Fruit fly (Drosophila melanogaster) whole organism, embryonic: ENCODE data around the gene CG9316.

Source experiments
- Ada2b ChIP-seq: fragments of 200-800 bp; sonication (Bioruptor generic); IDR thresholded peaks from 2 replicates; pipeline ENCODE4 v1.3.6; 2022; ENCODE audit warnings: missing biosample characterization, missing genetic modification characterization
- Atf6 ChIP-seq: fragments of 200-800 bp; sonication (Bioruptor generic); IDR thresholded peaks from 2 replicates; pipeline ENCODE4 v1.3.6; 2022; ENCODE audit warnings: missing biosample characterization, missing genetic modification characterization
- Bgb ChIP-seq: fragments of 200-800 bp; sonication (Bioruptor generic); IDR thresholded peaks from 2 replicates; pipeline ENCODE4 v1.3.6; 2022; ENCODE audit warnings: missing biosample characterization, missing genetic modification characterization; ENCODE audit not compliant: partially characterized antibody
- CG10462 ChIP-seq: fragments of 200-800 bp; sonication (Bioruptor generic); optimal IDR thresholded peaks from 2 replicates; lab custom pipeline; 2016; ENCODE audit warnings: missing biosample characterization, missing genetic modification characterization
- CG10565 ChIP-seq: fragments of 200-800 bp; sonication (Bioruptor generic); optimal IDR thresholded peaks from 3 replicates; lab custom pipeline; 2016; ENCODE audit warnings: missing biosample characterization, mild to moderate bottlenecking, missing genetic modification characterization
- CG11093 ChIP-seq: fragments of 200-800 bp; sonication (Bioruptor generic); IDR thresholded peaks from 3 replicates; pipeline ENCODE4 v1.3.6; 2022; ENCODE audit warnings: missing biosample characterization, missing genetic modification characterization
- CG15073 ChIP-seq: fragments of 200-800 bp; sonication (Bioruptor generic); optimal IDR thresholded peaks from 2 replicates; lab custom pipeline; 2016; ENCODE audit warnings: missing biosample characterization, missing genetic modification characterization
- CG15601 ChIP-seq: fragments of 200-800 bp; sonication (Bioruptor generic); optimal IDR thresholded peaks from 3 replicates; lab custom pipeline; 2019; ENCODE audit warnings: missing biosample characterization, mild to moderate bottlenecking, missing genetic modification characterization, moderate library complexity
- CG16813 ChIP-seq: fragments of 200-800 bp; sonication (Bioruptor generic); IDR thresholded peaks from 3 replicates; pipeline ENCODE4 v1.3.6; 2022; ENCODE audit warnings: missing biosample characterization, missing genetic modification characterization; ENCODE audit not compliant: partially characterized antibody
- CG16815 ChIP-seq: fragments of 200-800 bp; sonication (Bioruptor generic); optimal IDR thresholded peaks from 3 replicates; lab custom pipeline; 2017; ENCODE audit warnings: missing biosample characterization, mild to moderate bottlenecking, missing genetic modification characterization
- CG17186 ChIP-seq: fragments of 200-800 bp; sonication (Bioruptor generic); optimal IDR thresholded peaks from 3 replicates; lab custom pipeline; 2017; ENCODE audit warnings: missing biosample characterization, missing genetic modification reagents, missing genetic modification characterization
- CG18262 ChIP-seq: fragments of 200-800 bp; optimal IDR thresholded peaks from 3 replicates; lab custom pipeline; 2019; ENCODE audit warnings: missing biosample characterization, mild to moderate bottlenecking, missing genetic modification characterization, moderate library complexity
- CG3726 ChIP-seq: fragments of 200-800 bp; sonication (Bioruptor generic); IDR thresholded peaks from 3 replicates; pipeline ENCODE4, ENCODE4 v1.3.6; 2022; ENCODE audit warnings: missing biosample characterization, missing genetic modification characterization
- CG4404 ChIP-seq: fragments of 200-800 bp; sonication (Bioruptor generic); IDR thresholded peaks from 2 replicates; pipeline ENCODE4 v1.3.6; 2022; ENCODE audit warnings: missing biosample characterization, missing genetic modification characterization
- CG6791 ChIP-seq: fragments of 200-800 bp; sonication (Bioruptor generic); IDR thresholded peaks from 3 replicates; pipeline ENCODE4 v1.3.6; 2022; ENCODE audit warnings: missing biosample characterization, missing genetic modification characterization; ENCODE audit not compliant: partially characterized antibody
- CG9727 ChIP-seq: fragments of 200-800 bp; sonication (Bioruptor generic); optimal IDR thresholded peaks from 3 replicates; lab custom pipeline; 2017; ENCODE audit warnings: missing biosample characterization, mild to moderate bottlenecking, missing genetic modification characterization
- Camta ChIP-seq: fragments of 200-800 bp; sonication (Bioruptor generic); optimal IDR thresholded peaks from 2 replicates; lab custom pipeline; 2016; ENCODE audit warnings: missing biosample characterization, missing genetic modification characterization
- Dbx ChIP-seq: fragments of 200-800 bp; sonication (Bioruptor generic); IDR thresholded peaks from 3 replicates; pipeline ENCODE4 v1.3.6; 2022; ENCODE audit warnings: missing biosample characterization, missing genetic modification characterization
- Drgx ChIP-seq: fragments of 200-800 bp; sonication (Bioruptor generic); IDR thresholded peaks from 2 replicates; pipeline ENCODE4 v1.3.6; 2022; ENCODE audit warnings: missing biosample characterization, missing genetic modification characterization
- Hey ChIP-seq: fragments of 200-800 bp; sonication (Bioruptor generic); optimal IDR thresholded peaks from 3 replicates; lab custom pipeline; 2018; ENCODE audit warnings: missing biosample characterization, mild to moderate bottlenecking, missing genetic modification characterization
- Hr39 ChIP-seq: fragments of >200 bp; optimal IDR thresholded peaks from 2 replicates; lab custom pipeline; 2017
- Mes4 ChIP-seq: fragments of 200-800 bp; sonication (Bioruptor generic); optimal IDR thresholded peaks from 2 replicates; lab custom pipeline; 2016; ENCODE audit warnings: missing biosample characterization, missing genetic modification characterization
- Nf-YB ChIP-seq: fragments of 200-800 bp; sonication (Bioruptor generic); optimal IDR thresholded peaks from 3 replicates; lab custom pipeline; 2019; ENCODE audit warnings: missing biosample characterization, mild to moderate bottlenecking, missing genetic modification characterization, moderate library complexity
- NfI ChIP-seq: fragments of 200-800 bp; sonication (Bioruptor generic); optimal IDR thresholded peaks from 3 replicates; lab custom pipeline; 2018; ENCODE audit warnings: missing biosample characterization, mild to moderate bottlenecking, missing genetic modification characterization, moderate library complexity
- Poxn ChIP-seq: fragments of 200-800 bp; sonication (Bioruptor generic); IDR thresholded peaks from 2 replicates; pipeline ENCODE4 v1.3.6; 2022; ENCODE audit warnings: missing biosample characterization, missing genetic modification characterization
- Spps ChIP-seq: fragments of 200-800 bp; sonication (Bioruptor generic); optimal IDR thresholded peaks from 2 replicates; lab custom pipeline; 2018; ENCODE audit warnings: missing biosample characterization, mild to moderate bottlenecking, missing genetic modification characterization
- Trl ChIP-seq, 3 experiments: fragments of >200 bp in 2 of 3; fragments of 200-800 bp in 1 of 3; sonication (Bioruptor generic) in 1 of 3; optimal IDR thresholded peaks; 2 replicates in 1 of 3; 3 replicates in 2 of 3; lab custom pipeline; 2016 to 2017; ENCODE audit warnings: missing biosample characterization in 1 of 3, missing genetic modification characterization in 1 of 3
- ab ChIP-seq: fragments of 200-800 bp; sonication (Bioruptor generic); optimal IDR thresholded peaks from 2 replicates; lab custom pipeline; 2016; ENCODE audit warnings: missing biosample characterization, missing genetic modification characterization
- abd-A ChIP-seq: fragments of 200-800 bp; sonication (Bioruptor generic); optimal IDR thresholded peaks from 3 replicates; lab custom pipeline; 2019; ENCODE audit warnings: missing biosample characterization, mild to moderate bottlenecking, missing genetic modification characterization, moderate library complexity
- aop ChIP-seq: fragments of 200-800 bp; sonication (Bioruptor generic); IDR thresholded peaks from 2 replicates; pipeline ENCODE4 v1.3.6; 2022; ENCODE audit warnings: missing biosample characterization, missing genetic modification characterization
- bowl ChIP-seq: fragments of 200-800 bp; sonication (Bioruptor generic); IDR thresholded peaks from 2 replicates; pipeline ENCODE4 v1.3.6; 2022; ENCODE audit warnings: missing biosample characterization, missing genetic modification characterization
- ci ChIP-seq: fragments of 200-800 bp; sonication (Bioruptor generic); IDR thresholded peaks from 3 replicates; pipeline ENCODE4 v1.3.6; 2022; ENCODE audit warnings: missing biosample characterization, missing genetic modification characterization
- dmrt99B ChIP-seq: fragments of 200-800 bp; sonication (Bioruptor generic); optimal IDR thresholded peaks from 2 replicates; lab custom pipeline; 2018; ENCODE audit warnings: missing biosample characterization, mild to moderate bottlenecking, missing genetic modification characterization, moderate library complexity
- emc ChIP-seq: fragments of 200-800 bp; sonication (Bioruptor generic); optimal IDR thresholded peaks from 2 replicates; lab custom pipeline; 2016; ENCODE audit warnings: missing biosample characterization, missing genetic modification characterization
- gcm ChIP-seq: fragments of 200-800 bp; sonication (Bioruptor generic); optimal IDR thresholded peaks from 2 replicates; lab custom pipeline; 2019; ENCODE audit warnings: missing biosample characterization, mild to moderate bottlenecking, missing genetic modification characterization, moderate library complexity
- ken ChIP-seq: fragments of 200-800 bp; sonication (Bioruptor generic); IDR thresholded peaks from 3 replicates; pipeline ENCODE4 v1.3.6; 2022; ENCODE audit warnings: missing biosample characterization, missing genetic modification characterization
- lab ChIP-seq: fragments of 200-800 bp; sonication (Bioruptor generic); optimal IDR thresholded peaks from 3 replicates; lab custom pipeline; 2017; ENCODE audit warnings: missing biosample characterization, missing genetic modification characterization, mild to moderate bottlenecking, moderate library complexity, missing genetic modification reagents
- org-1 ChIP-seq: fragments of 200-800 bp; sonication (Bioruptor generic); optimal IDR thresholded peaks from 2 replicates; lab custom pipeline; 2017; ENCODE audit warnings: missing biosample characterization, missing genetic modification characterization
- prd ChIP-seq, 3 experiments: fragments of >200 bp in 2 of 3; fragments of 200-800 bp in 1 of 3; sonication (Bioruptor generic) in 1 of 3; optimal IDR thresholded peaks in 2 of 3; IDR thresholded peaks in 1 of 3; 2 replicates in 2 of 3; 3 replicates in 1 of 3; pipeline versions ENCODE4 v1.3.6 to Lab custom; 2017 to 2022; ENCODE audit warnings: missing biosample characterization in 1 of 3, missing genetic modification characterization in 1 of 3
- pum ChIP-seq: fragments of 200-800 bp; sonication (Bioruptor generic); optimal IDR thresholded peaks from 2 replicates; lab custom pipeline; 2016; ENCODE audit warnings: missing biosample characterization, missing genetic modification characterization
- pzg ChIP-seq: fragments of 200-800 bp; sonication (Bioruptor generic); optimal IDR thresholded peaks from 3 replicates; lab custom pipeline; 2018; ENCODE audit warnings: missing biosample characterization, mild to moderate bottlenecking, missing genetic modification characterization, moderate library complexity
- row ChIP-seq: fragments of 200-800 bp; sonication (Bioruptor generic); IDR thresholded peaks from 3 replicates; pipeline ENCODE4 v1.3.6; 2022; ENCODE audit warnings: missing biosample characterization, missing genetic modification characterization
- run ChIP-seq: fragments of 200-800 bp; sonication (Bioruptor generic); optimal IDR thresholded peaks from 3 replicates; lab custom pipeline; 2018; ENCODE audit warnings: missing biosample characterization, mild to moderate bottlenecking, missing genetic modification characterization
- stc ChIP-seq: fragments of 200-800 bp; sonication (Bioruptor generic); IDR thresholded peaks from 2 replicates; pipeline ENCODE4 v1.3.6; 2022; ENCODE audit warnings: missing biosample characterization, missing genetic modification characterization
- z ChIP-seq: fragments of 200-800 bp; sonication (Bioruptor generic); IDR thresholded peaks from 3 replicates; pipeline ENCODE4 v1.3.6; 2022; ENCODE audit warnings: missing biosample characterization, missing genetic modification characterization
- zfh1 ChIP-seq: fragments of 200-800 bp; sonication (Bioruptor generic); IDR thresholded peaks from 3 replicates; pipeline ENCODE4 v1.3.6; 2022; ENCODE audit warnings: missing biosample characterization, missing genetic modification characterization

The CG9316 gene

dm6 chr2L:20764663-20765062, 38.3 kb upstream of the CG9316 start:
- TF ChIP-seq CG11093 (GFP tag; lab: Robert Waterston, UW) (no peak), Trl (optimal IDR thresholded peaks at IDR 0.05; lab: Kevin White, UChicago) (no peak), Trl (GFP tag; optimal IDR thresholded peaks at IDR 0.05; lab: Kevin White, UChicago) (no peak), CG16815 (GFP tag; lab: Kevin White, UChicago) (no peak), Drgx (GFP tag; lab: Robert Waterston, UW) (no peak), ken (GFP tag; lab: Robert Waterston, UW) (0 out of 3 replicates have a peak, but pooled peaks have one; percentile 6), CG15601 (tag; lab: Kevin White, UChicago) (no peak), pum (no peak), bowl (GFP tag; lab: Robert Waterston, UW) (no peak), emc (no peak), Poxn (GFP tag; lab: Robert Waterston, UW) (no peak), Hey (no peak), zfh1 (GFP tag; lab: Robert Waterston, UW) (peak; percentile 8; the same call in 1 of the 3 replicates), row (no peak), pzg (GFP tag; lab: Kevin White, UChicago) (no peak), ci (GFP tag; lab: Robert Waterston, UW) (0 out of 3 replicates have a peak, but pooled peaks have one; percentile 10), Spps (tag; lab: Kevin White, UChicago) (no peak), CG16813 (no peak), Atf6 (no peak), dmrt99B (tag; lab: Kevin White, UChicago) (no peak), Camta (GFP tag; lab: Kevin White, UChicago) (no peak), lab (GFP tag; lab: Kevin White, UChicago) (no peak), Mes4 (no peak), stc (GFP tag; lab: Robert Waterston, UW) (no peak), CG9727 (GFP tag; lab: Kevin White, UChicago) (no peak), CG17186 (no peak), gcm (GFP tag; lab: Kevin White, UChicago) (no peak), NfI (no peak), CG10565 (GFP tag; lab: Kevin White, UChicago) (no peak), CG4404 (GFP tag; lab: Robert Waterston, UW) (no peak), run (tag; lab: Kevin White, UChicago) (no peak), Nf-YB (GFP tag; lab: Kevin White, UChicago) (no peak), Ada2b (GFP tag; lab: Robert Waterston, UW) (no peak), CG6791 (GFP tag; lab: Robert Waterston, UW) (no peak), Bgb (0 out of 2 replicates have a peak, but pooled peaks have one; percentile 14), aop (no peak), ab (GFP tag; lab: Kevin White, UChicago) (no peak), CG15073 (GFP tag; lab: Kevin White, UChicago) (no peak), CG18262 (tag; lab: Kevin White, UChicago) (no peak), Dbx (GFP tag; lab: Robert Waterston, UW) (no peak), abd-A (no peak), prd (optimal IDR thresholded peaks at IDR 0.05; lab: Kevin White, UChicago) (no peak), prd (GFP tag; IDR thresholded peaks at IDR 0.05; lab: Robert Waterston, UW) (0 out of 3 replicates have a peak, but pooled peaks have one; percentile 22), CG10462 (GFP tag; lab: Kevin White, UChicago) (no peak), org-1 (GFP tag; lab: Kevin White, UChicago) (no peak), CG3726 (GFP tag; lab: Robert Waterston, UW) (0 out of 3 replicates have a peak, but pooled peaks have one; percentile 55), z (GFP tag; lab: Robert Waterston, UW) (no peak), Hr39 (lab: Kevin White, UChicago) (peak; percentile 88)
